Fruit fly (Drosophila melanogaster): ENCODE data around the gene mRpL45.

The mRpL45 gene

DNA sequence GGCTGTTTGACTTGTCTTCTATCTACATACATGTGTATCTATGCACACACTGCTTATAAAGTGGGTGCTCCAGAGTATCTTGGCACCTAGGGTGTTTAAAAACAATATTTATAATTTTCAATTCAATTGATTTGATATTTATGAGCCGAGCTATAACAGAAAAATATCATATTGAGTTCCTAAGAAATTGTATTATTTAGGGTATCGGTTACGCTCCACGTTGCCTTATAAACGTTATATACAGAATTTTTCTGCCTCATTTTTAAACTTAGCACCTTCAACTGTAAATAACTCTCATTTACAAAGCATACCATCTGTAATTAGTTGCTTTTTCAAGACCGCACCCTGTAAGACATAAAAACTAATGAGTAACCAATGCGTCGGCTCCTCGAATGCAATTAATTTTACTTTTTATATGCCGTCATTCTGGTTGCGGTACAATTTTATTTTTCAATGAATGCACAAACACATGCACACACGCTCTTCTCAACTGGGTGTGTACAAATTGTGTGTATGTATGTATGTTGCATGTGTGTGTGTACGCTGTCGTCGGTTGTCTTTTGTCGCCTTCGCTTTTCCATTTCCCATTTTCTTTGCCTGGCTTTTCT, 27.5 kb upstream of the mRpL45 start (continued):
- peak; percentile 68 for TF ChIP-seq kni (GFP tag; optimal IDR thresholded peaks at IDR 0.05)
- TF ChIP-seq CG15479 (GFP tag; optimal IDR thresholded peaks at IDR 0.05) = no peak
- TF ChIP-seq CG4360 (GFP tag; IDR thresholded peaks at IDR 0.05) = peak; percentile 40; the same call in 1 of the 2 replicates
- peak; percentile 12 for TF ChIP-seq Chrac-16 (GFP tag; optimal IDR thresholded peaks at IDR 0.05)
- no peak for TF ChIP-seq dati (GFP tag; IDR thresholded peaks at IDR 0.05)
- TF ChIP-seq CG8281 (tag; optimal IDR thresholded peaks at IDR 0.05) = no peak
- TF ChIP-seq row (GFP tag; IDR thresholded peaks at IDR 0.05) = peak; percentile 81
- TF ChIP-seq Sry-β (GFP tag; optimal IDR thresholded peaks at IDR 0.05) = peak; percentile 1
- TF ChIP-seq CG2120 (GFP tag; optimal IDR thresholded peaks at IDR 0.05) = peak; percentile 15
- peak; percentile 79 for TF ChIP-seq Sox102F (GFP tag; optimal IDR thresholded peaks at IDR 0.05)
- TF ChIP-seq Ssrp (tag; optimal IDR thresholded peaks at IDR 0.05) = peak; percentile 86
- no peak for TF ChIP-seq MBD-R2 (GFP tag; IDR thresholded peaks at IDR 0.05)
- TF ChIP-seq CoRest (tag; optimal IDR thresholded peaks at IDR 0.05) = peak; percentile 72
- no peak for TF ChIP-seq gfzf (GFP tag; optimal IDR thresholded peaks at IDR 0.05)
- TF ChIP-seq Camta (GFP tag; optimal IDR thresholded peaks at IDR 0.05) = peak; percentile 39
- TF ChIP-seq CG18262 (tag; optimal IDR thresholded peaks at IDR 0.05) = peak; percentile 91
- TF ChIP-seq CG10147 (GFP tag; optimal IDR thresholded peaks at IDR 0.05) = peak; percentile 30
- TF ChIP-seq croc (GFP tag; conservative IDR thresholded peaks at IDR 0.05) = peak; percentile 62
- TF ChIP-seq CG6689 (GFP tag; IDR thresholded peaks at IDR 0.05) = peak; percentile 35; the same call in 1 of the 2 replicates
- TF ChIP-seq ATbp (GFP tag; optimal IDR thresholded peaks at IDR 0.05) = peak; percentile 68
- TF ChIP-seq HLH54F (GFP tag; optimal IDR thresholded peaks at IDR 0.05) = peak; percentile 13
- TF ChIP-seq caup (GFP tag; optimal IDR thresholded peaks at IDR 0.05; ENCODE audit: severe bottlenecking) = peak; percentile 46
- peak; percentile 36 for TF ChIP-seq CG1603 (tag; optimal IDR thresholded peaks at IDR 0.05)
- peak; percentile 28 for TF ChIP-seq CG3065 (GFP tag; optimal IDR thresholded peaks at IDR 0.05)
- TF ChIP-seq chn (GFP tag; optimal IDR thresholded peaks at IDR 0.05) = peak; percentile 60
- peak; percentile 28 for TF ChIP-seq Mad (GFP tag; optimal IDR thresholded peaks at IDR 0.05)
- TF ChIP-seq CG15011 (GFP tag; optimal IDR thresholded peaks at IDR 0.05) = peak; percentile 35
- TF ChIP-seq az2 (GFP tag; optimal IDR thresholded peaks at IDR 0.05) = peak; percentile 71
- no peak for TF ChIP-seq CG1792 (GFP tag; optimal IDR thresholded peaks at IDR 0.05)
- TF ChIP-seq Pdp1 (GFP tag; optimal IDR thresholded peaks at IDR 0.05) = peak; percentile 1 to 38
- peak; percentile 52 for TF ChIP-seq shn (GFP tag; optimal IDR thresholded peaks at IDR 0.05)
- peak; percentile 12 for TF ChIP-seq CG17802 (tag; optimal IDR thresholded peaks at IDR 0.05)
- TF ChIP-seq CG11398 (GFP tag; optimal IDR thresholded peaks at IDR 0.05) = no peak
- TF ChIP-seq lilli (GFP tag; optimal IDR thresholded peaks at IDR 0.05) = peak; percentile 55
- no peak for TF ChIP-seq emc (GFP tag; optimal IDR thresholded peaks at IDR 0.05)
- peak; percentile 47 for TF ChIP-seq CG17359 (tag; optimal IDR thresholded peaks at IDR 0.05)
- TF ChIP-seq CG2202 (tag; optimal IDR thresholded peaks at IDR 0.05) = peak; percentile 50
- TF ChIP-seq cato (GFP tag; optimal IDR thresholded peaks at IDR 0.05; ENCODE audit: borderline replicate concordance) = peak; percentile 35
- no peak for TF ChIP-seq E2f1 (GFP tag; IDR thresholded peaks at IDR 0.05)
- TF ChIP-seq Ptx1 (GFP tag; IDR thresholded peaks at IDR 0.05) = no peak; the same call in 1 of the 2 replicates
- TF ChIP-seq TFAM (GFP tag; optimal IDR thresholded peaks at IDR 0.05) = peak; percentile 28
- peak; percentile 22 for TF ChIP-seq CG18599 (GFP tag; optimal IDR thresholded peaks at IDR 0.05)
- TF ChIP-seq CG9215 (GFP tag; IDR thresholded peaks at IDR 0.05) = no peak
- no peak for TF ChIP-seq CG9797 (GFP tag; optimal IDR thresholded peaks at IDR 0.05)
- TF ChIP-seq dpn (GFP tag; optimal IDR thresholded peaks at IDR 0.05) = peak; percentile 16 to 27
- TF ChIP-seq Stat92E (GFP tag; optimal IDR thresholded peaks at IDR 0.05) = peak in 1 of 3 experiments; percentile 80
- TF ChIP-seq salm (tag; optimal IDR thresholded peaks at IDR 0.05) = peak; percentile 40
- peak; percentile 14 for TF ChIP-seq CG10431 (GFP tag; optimal IDR thresholded peaks at IDR 0.05)
- TF ChIP-seq slbo (GFP tag; IDR thresholded peaks at IDR 0.05) = peak; percentile 21; the same call in 1 of the 2 replicates
